Fruit fly (Drosophila melanogaster) whole organism, embryonic: Measurements from ENCODE around the gene Kah.

ENCODE experiments used
- Abd-B ChIP-seq: fragments of 200-800 bp; sonication (Bioruptor generic); optimal IDR thresholded peaks from 2 replicates; lab custom pipeline; 2018; ENCODE audit warnings: missing biosample characterization, mild to moderate bottlenecking, missing genetic modification characterization, moderate library complexity
- Aef1 ChIP-seq: fragments of 200-800 bp; sonication (Bioruptor generic); IDR thresholded peaks from 3 replicates; pipeline ENCODE4 v1.3.6; 2022; ENCODE audit warnings: missing biosample characterization, missing genetic modification characterization
- Asciz ChIP-seq: fragments of 200-800 bp; sonication (Bioruptor generic); optimal IDR thresholded peaks from 2 replicates; lab custom pipeline; 2017; ENCODE audit warnings: missing biosample characterization, mild to moderate bottlenecking, missing genetic modification characterization, missing genetic modification reagents
- CG10543 ChIP-seq: fragments of 200-800 bp; sonication (Bioruptor generic); optimal IDR thresholded peaks from 3 replicates; lab custom pipeline; 2017; ENCODE audit warnings: missing biosample characterization, mild to moderate bottlenecking, missing genetic modification characterization, moderate library complexity
- CG13894 ChIP-seq: fragments of 200-800 bp; sonication (Bioruptor generic); optimal IDR thresholded peaks from 3 replicates; lab custom pipeline; 2018; ENCODE audit warnings: missing biosample characterization, mild to moderate bottlenecking, missing genetic modification characterization, moderate library complexity
- CG14014 ChIP-seq: fragments of 200-800 bp; sonication (Bioruptor generic); IDR thresholded peaks from 2 replicates; pipeline ENCODE4 v1.3.6; 2022; ENCODE audit warnings: missing biosample characterization, missing genetic modification characterization
- CG16779 ChIP-seq: fragments of 200-800 bp; sonication (Bioruptor generic); IDR thresholded peaks from 2 replicates; pipeline ENCODE4 v1.3.6; 2022; ENCODE audit warnings: missing biosample characterization, missing genetic modification characterization
- CG16813 ChIP-seq: fragments of 200-800 bp; sonication (Bioruptor generic); IDR thresholded peaks from 3 replicates; pipeline ENCODE4 v1.3.6; 2022; ENCODE audit warnings: missing biosample characterization, missing genetic modification characterization; ENCODE audit not compliant: partially characterized antibody
- CG17829 ChIP-seq: fragments of 200-800 bp; optimal IDR thresholded peaks from 2 replicates; lab custom pipeline; 2019; ENCODE audit warnings: missing biosample characterization, mild to moderate bottlenecking, missing genetic modification characterization, moderate library complexity
- CG2116 ChIP-seq: fragments of 200-800 bp; sonication (Bioruptor generic); optimal IDR thresholded peaks from 3 replicates; lab custom pipeline; 2018; ENCODE audit warnings: missing biosample characterization, mild to moderate bottlenecking, missing genetic modification characterization
- CG2202 ChIP-seq: fragments of 200-800 bp; sonication (Bioruptor generic); optimal IDR thresholded peaks from 2 replicates; lab custom pipeline; 2018; ENCODE audit warnings: missing biosample characterization, mild to moderate bottlenecking, missing genetic modification characterization
- CG30020 ChIP-seq: fragments of 200-800 bp; optimal IDR thresholded peaks from 2 replicates; lab custom pipeline; 2019; ENCODE audit warnings: missing biosample characterization, mild to moderate bottlenecking, missing genetic modification characterization, moderate library complexity
- CG34224 ChIP-seq: fragments of 200-800 bp; sonication (Bioruptor generic); IDR thresholded peaks from 3 replicates; pipeline ENCODE4 v1.3.6; 2022; ENCODE audit warnings: missing biosample characterization, missing genetic modification characterization; ENCODE audit not compliant: partially characterized antibody
- CG3995 ChIP-seq: fragments of 200-800 bp; sonication (Bioruptor generic); optimal IDR thresholded peaks from 3 replicates; lab custom pipeline; 2016; ENCODE audit warnings: missing biosample characterization, missing genetic modification characterization
- CG42726 ChIP-seq: fragments of 200-800 bp; sonication (Bioruptor generic); IDR thresholded peaks from 2 replicates; pipeline ENCODE4 v1.3.6; 2022; ENCODE audit warnings: missing biosample characterization, missing genetic modification characterization; ENCODE audit not compliant: partially characterized antibody
- CG6689 ChIP-seq: fragments of 200-800 bp; sonication (Bioruptor generic); IDR thresholded peaks from 2 replicates; pipeline ENCODE4 v1.3.6; 2022; ENCODE audit warnings: missing biosample characterization, missing genetic modification characterization
- CG7745 ChIP-seq: fragments of 200-800 bp; sonication (Bioruptor generic); optimal IDR thresholded peaks from 2 replicates; lab custom pipeline; 2018; ENCODE audit warnings: missing biosample characterization, mild to moderate bottlenecking, missing genetic modification characterization, moderate library complexity
- CG7928 ChIP-seq: fragments of 200-800 bp; sonication (Bioruptor generic); optimal IDR thresholded peaks from 2 replicates; lab custom pipeline; 2017; ENCODE audit warnings: missing biosample characterization, mild to moderate bottlenecking, missing genetic modification characterization
- CG8944 ChIP-seq: fragments of 200-800 bp; sonication (Bioruptor generic); optimal IDR thresholded peaks from 3 replicates; lab custom pipeline; 2016; ENCODE audit warnings: missing biosample characterization, missing genetic modification characterization
- CG9876 ChIP-seq: fragments of 200-800 bp; sonication (Bioruptor generic); optimal IDR thresholded peaks from 2 replicates; lab custom pipeline; 2016; ENCODE audit warnings: missing biosample characterization, missing genetic modification characterization
- D19A ChIP-seq: fragments of 200-800 bp; optimal IDR thresholded peaks from 3 replicates; lab custom pipeline; 2019; ENCODE audit warnings: missing biosample characterization, mild to moderate bottlenecking, missing genetic modification characterization, moderate library complexity
- Deaf1 ChIP-seq: fragments of 200-800 bp; optimal IDR thresholded peaks from 3 replicates; lab custom pipeline; 2019; ENCODE audit warnings: missing biosample characterization, mild to moderate bottlenecking, missing genetic modification characterization, moderate library complexity
- Drgx ChIP-seq: fragments of 200-800 bp; sonication (Bioruptor generic); IDR thresholded peaks from 2 replicates; pipeline ENCODE4 v1.3.6; 2022; ENCODE audit warnings: missing biosample characterization, missing genetic modification characterization
- Fer3 ChIP-seq: fragments of 200-800 bp; sonication (Bioruptor generic); optimal IDR thresholded peaks from 2 replicates; lab custom pipeline; 2018; ENCODE audit warnings: missing biosample characterization, mild to moderate bottlenecking, missing genetic modification characterization, moderate library complexity
- HHEX ChIP-seq: fragments of 200-800 bp; sonication (Bioruptor generic); optimal IDR thresholded peaks from 3 replicates; lab custom pipeline; 2017; ENCODE audit warnings: missing biosample characterization, mild to moderate bottlenecking, missing genetic modification characterization, missing genetic modification reagents
- Hmr ChIP-seq: fragments of 200-800 bp; sonication (Bioruptor generic); optimal IDR thresholded peaks from 3 replicates; lab custom pipeline; 2017; ENCODE audit warnings: mild to moderate bottlenecking, missing biosample characterization, missing genetic modification reagents, missing genetic modification characterization
- Mes4 ChIP-seq: fragments of 200-800 bp; sonication (Bioruptor generic); optimal IDR thresholded peaks from 2 replicates; lab custom pipeline; 2016; ENCODE audit warnings: missing biosample characterization, missing genetic modification characterization
- NfI ChIP-seq: fragments of 200-800 bp; sonication (Bioruptor generic); optimal IDR thresholded peaks from 3 replicates; lab custom pipeline; 2018; ENCODE audit warnings: missing biosample characterization, mild to moderate bottlenecking, missing genetic modification characterization, moderate library complexity
- Optix ChIP-seq: fragments of 200-800 bp; sonication (Bioruptor generic); IDR thresholded peaks from 3 replicates; pipeline ENCODE4 v1.3.6; 2022; ENCODE audit warnings: missing biosample characterization, missing genetic modification characterization
- Pdp1 ChIP-seq, 2 experiments: fragments of 200-800 bp; sonication (Bioruptor generic); optimal IDR thresholded peaks; 3 replicates each; lab custom pipeline; 2016; ENCODE audit warnings: missing biosample characterization in 2 of 2, missing genetic modification characterization in 2 of 2, mild to moderate bottlenecking in 1 of 2, moderate library complexity in 1 of 2
- Sry-β ChIP-seq: fragments of 200-800 bp; sonication (Bioruptor generic); optimal IDR thresholded peaks from 2 replicates; lab custom pipeline; 2018; ENCODE audit warnings: missing biosample characterization, mild to moderate bottlenecking, missing genetic modification characterization, moderate library complexity
- ab ChIP-seq: fragments of 200-800 bp; sonication (Bioruptor generic); optimal IDR thresholded peaks from 2 replicates; lab custom pipeline; 2016; ENCODE audit warnings: missing biosample characterization, missing genetic modification characterization
- ap ChIP-seq: fragments of 200-800 bp; sonication (Bioruptor generic); IDR thresholded peaks from 2 replicates; pipeline ENCODE4 v1.3.6; 2022; ENCODE audit warnings: missing biosample characterization, missing genetic modification characterization
- chinmo ChIP-seq: fragments of 200-800 bp; sonication (Bioruptor generic); IDR thresholded peaks from 4 replicates; pipeline ENCODE4 v1.3.6; 2022; ENCODE audit warnings: missing biosample characterization, missing genetic modification characterization; ENCODE audit not compliant: partially characterized antibody
- chn ChIP-seq: fragments of 200-800 bp; sonication (Bioruptor generic); optimal IDR thresholded peaks from 2 replicates; lab custom pipeline; 2016; ENCODE audit warnings: missing biosample characterization, missing genetic modification characterization
- croc ChIP-seq: fragments of 200-800 bp; sonication (Bioruptor generic); conservative IDR thresholded peaks from 3 replicates; pipeline ENCODE4 v1.3.6; 2022; ENCODE audit warnings: missing biosample characterization, missing genetic modification characterization
- en ChIP-seq: fragments of 200-800 bp; sonication (Bioruptor generic); optimal IDR thresholded peaks from 2 replicates; lab custom pipeline; 2016; ENCODE audit warnings: missing biosample characterization, missing genetic modification characterization
- fd3F ChIP-seq: fragments of 200-800 bp; sonication (Bioruptor generic); optimal IDR thresholded peaks from 2 replicates; lab custom pipeline; 2018; ENCODE audit warnings: missing biosample characterization, mild to moderate bottlenecking, missing genetic modification characterization, moderate library complexity
- fd96Cb ChIP-seq: fragments of 200-800 bp; sonication (Bioruptor generic); optimal IDR thresholded peaks from 2 replicates; lab custom pipeline; 2018; ENCODE audit warnings: missing biosample characterization, mild to moderate bottlenecking, missing genetic modification characterization, moderate library complexity
- her ChIP-seq: fragments of 200-800 bp; sonication (Bioruptor generic); optimal IDR thresholded peaks from 2 replicates; lab custom pipeline; 2016; ENCODE audit warnings: missing biosample characterization, missing genetic modification characterization
- maf-S ChIP-seq: fragments of 200-800 bp; sonication (Bioruptor generic); optimal IDR thresholded peaks from 2 replicates; lab custom pipeline; 2016; ENCODE audit warnings: missing biosample characterization, missing genetic modification characterization
- nerfin-2 ChIP-seq: fragments of 200-800 bp; sonication (Bioruptor generic); IDR thresholded peaks from 2 replicates; pipeline ENCODE4 v1.3.6; 2022; ENCODE audit warnings: missing biosample characterization, missing genetic modification characterization; ENCODE audit not compliant: partially characterized antibody
- otp ChIP-seq: fragments of 200-800 bp; sonication (Bioruptor generic); IDR thresholded peaks from 3 replicates; pipeline ENCODE4, ENCODE4 v1.3.6; 2022; ENCODE audit warnings: missing biosample characterization, missing genetic modification characterization
- sim ChIP-seq: fragments of 200-800 bp; sonication (Bioruptor generic); IDR thresholded peaks from 2 replicates; pipeline ENCODE4 v1.3.6; 2022; ENCODE audit warnings: missing biosample characterization, missing genetic modification characterization
- slou ChIP-seq: fragments of 200-800 bp; sonication (Bioruptor generic); optimal IDR thresholded peaks from 3 replicates; lab custom pipeline; 2016; ENCODE audit warnings: missing biosample characterization, missing genetic modification characterization
- tio ChIP-seq: fragments of 200-800 bp; sonication (Bioruptor generic); optimal IDR thresholded peaks from 2 replicates; lab custom pipeline; 2017; ENCODE audit warnings: missing biosample characterization, missing genetic modification characterization, inconsistent platforms
- unc-4 ChIP-seq: fragments of 200-800 bp; sonication (Bioruptor generic); IDR thresholded peaks from 2 replicates; pipeline ENCODE4 v1.3.6; 2022; ENCODE audit warnings: missing biosample characterization, missing genetic modification characterization; ENCODE audit not compliant: partially characterized antibody
- wor ChIP-seq: fragments of 200-800 bp; sonication (Bioruptor generic); IDR thresholded peaks from 2 replicates; pipeline ENCODE4 v1.3.6; 2022; ENCODE audit warnings: missing biosample characterization, missing genetic modification characterization

Kah gene

dm6 chr3L:548304-549198, 40.5 kb downstream of the Kah start (continued):
- TF ChIP-seq Abd-B (GFP tag; lab: Kevin White, UChicago), result no peak
- TF ChIP-seq NfI, result no peak
- peak; percentile 69 for TF ChIP-seq CG13894 (tag; lab: Kevin White, UChicago)
- no peak for TF ChIP-seq CG14014 (GFP tag; lab: Robert Waterston, UW)
- no peak for TF ChIP-seq CG17829 (tag; lab: Kevin White, UChicago)
- TF ChIP-seq ab (GFP tag; lab: Kevin White, UChicago), result no peak
- TF ChIP-seq CG7745 (tag; lab: Kevin White, UChicago), result no peak
- no peak for TF ChIP-seq unc-4 (GFP tag; lab: Robert Waterston, UW)
- TF ChIP-seq croc (GFP tag; lab: Robert Waterston, UW), result no peak
- no peak for TF ChIP-seq CG9876
- TF ChIP-seq maf-S (GFP tag; lab: Kevin White, UChicago), result no peak
- no peak for TF ChIP-seq CG34224 (GFP tag; lab: Robert Waterston, UW)
- TF ChIP-seq nerfin-2, result 0 out of 2 replicates have a peak, but pooled peaks have one; percentile 39
- TF ChIP-seq Sry-β (GFP tag; lab: Kevin White, UChicago), result no peak
- TF ChIP-seq wor, result no peak
- peak; percentile 64 for TF ChIP-seq CG10543 (GFP tag; lab: Kevin White, UChicago)
- no peak for TF ChIP-seq Optix (GFP tag; lab: Robert Waterston, UW)
- no peak for TF ChIP-seq chn (GFP tag; lab: Kevin White, UChicago)
- TF ChIP-seq chinmo, result peak; percentile 83; the same call in 2 of the 4 replicates
- no peak for TF ChIP-seq en
- TF ChIP-seq CG16813 (GFP tag; lab: Robert Waterston, UW), result no peak
- TF ChIP-seq Asciz, result no peak
- TF ChIP-seq Hmr (GFP tag; lab: Kevin White, UChicago), result peak; percentile 69
- TF ChIP-seq Fer3 (tag; lab: Kevin White, UChicago), result peak; percentile 4
- TF ChIP-seq CG2202 (tag; lab: Kevin White, UChicago), result no peak
- no peak for TF ChIP-seq CG3995 (GFP tag; lab: Kevin White, UChicago)
- no peak for TF ChIP-seq CG30020
- TF ChIP-seq CG16779 (GFP tag; lab: Robert Waterston, UW), result 0 out of 2 replicates have a peak, but pooled peaks have one; percentile 24
- no peak for TF ChIP-seq CG7928 (GFP tag; lab: Kevin White, UChicago)
- no peak for TF ChIP-seq fd3F (GFP tag; lab: Kevin White, UChicago)
- TF ChIP-seq D19A (tag; lab: Kevin White, UChicago), result no peak
- TF ChIP-seq Aef1 (GFP tag; lab: Robert Waterston, UW), result no peak
- no peak for TF ChIP-seq CG6689
- no peak for TF ChIP-seq otp (GFP tag; lab: Robert Waterston, UW)
- no peak for TF ChIP-seq CG42726
- no peak for TF ChIP-seq her (GFP tag; lab: Kevin White, UChicago)
- TF ChIP-seq Drgx, result no peak
- TF ChIP-seq slou (GFP tag; lab: Kevin White, UChicago), result no peak
- TF ChIP-seq Deaf1, result no peak
- TF ChIP-seq sim (GFP tag; lab: Robert Waterston, UW), result 0 out of 2 replicates have a peak, but pooled peaks have one; percentile 12
- TF ChIP-seq Pdp1 (GFP tag; optimal IDR thresholded peaks at IDR 0.05; lab: Kevin White, UChicago), result peak in 1 of 2 experiments; percentile 50
- TF ChIP-seq HHEX (GFP tag; lab: Kevin White, UChicago), result peak; percentile 20
- TF ChIP-seq fd96Cb (tag; lab: Kevin White, UChicago), result no peak
- TF ChIP-seq Mes4 (GFP tag; lab: Kevin White, UChicago), result no peak
- no peak for TF ChIP-seq CG2116 (GFP tag; lab: Kevin White, UChicago)
- no peak for TF ChIP-seq ap
- no peak for TF ChIP-seq tio
- no peak for TF ChIP-seq CG8944 (GFP tag; lab: Kevin White, UChicago)
